Fruit fly (Drosophila melanogaster) whole organism, embryonic: ENCODE data around the gene janB.

Source experiments
- CG10654 ChIP-seq: fragments of 200-800 bp; sonication (Bioruptor generic); optimal IDR thresholded peaks from 2 replicates; lab custom pipeline; 2016; ENCODE audit warnings: missing biosample characterization, missing genetic modification characterization
- CG11560 ChIP-seq: fragments of 200-800 bp; sonication (Bioruptor generic); IDR thresholded peaks from 3 replicates; pipeline ENCODE4 v1.3.6; 2022; ENCODE audit warnings: missing biosample characterization, missing genetic modification characterization
- CG12942 ChIP-seq: fragments of 200-800 bp; sonication (Bioruptor generic); optimal IDR thresholded peaks from 3 replicates; lab custom pipeline; 2016; ENCODE audit warnings: missing biosample characterization, missing genetic modification characterization
- CG13775 ChIP-seq: fragments of 200-800 bp; sonication (Bioruptor generic); optimal IDR thresholded peaks from 3 replicates; lab custom pipeline; 2017; ENCODE audit warnings: missing biosample characterization, mild to moderate bottlenecking, missing genetic modification characterization
- CG1603 ChIP-seq: fragments of 200-800 bp; sonication (Bioruptor generic); optimal IDR thresholded peaks from 2 replicates; lab custom pipeline; 2019; ENCODE audit warnings: missing biosample characterization, mild to moderate bottlenecking, missing genetic modification characterization, moderate library complexity
- CG17829 ChIP-seq: fragments of 200-800 bp; optimal IDR thresholded peaks from 2 replicates; lab custom pipeline; 2019; ENCODE audit warnings: missing biosample characterization, mild to moderate bottlenecking, missing genetic modification characterization, moderate library complexity
- CG31441 ChIP-seq: fragments of 200-800 bp; sonication (Bioruptor generic); IDR thresholded peaks from 2 replicates; pipeline ENCODE4 v1.3.6; 2022; ENCODE audit warnings: missing biosample characterization, missing genetic modification characterization
- CG4730 ChIP-seq: fragments of 200-800 bp; sonication (Bioruptor generic); IDR thresholded peaks from 2 replicates; pipeline ENCODE4 v1.3.6; 2022; ENCODE audit warnings: missing biosample characterization, missing genetic modification characterization
- CG6175 ChIP-seq: fragments of 200-800 bp; sonication (Bioruptor generic); IDR thresholded peaks from 3 replicates; pipeline ENCODE4 v1.3.6; 2022; ENCODE audit warnings: missing biosample characterization, missing genetic modification characterization
- CG6654 ChIP-seq: fragments of 200-800 bp; sonication (Bioruptor generic); optimal IDR thresholded peaks from 2 replicates; lab custom pipeline; 2017; ENCODE audit warnings: missing biosample characterization, mild to moderate bottlenecking, missing genetic modification characterization
- CG6689 ChIP-seq: fragments of 200-800 bp; sonication (Bioruptor generic); IDR thresholded peaks from 2 replicates; pipeline ENCODE4 v1.3.6; 2022; ENCODE audit warnings: missing biosample characterization, missing genetic modification characterization
- CG8290 ChIP-seq, 3 experiments: fragments of 200-800 bp; sonication (Bioruptor generic); optimal IDR thresholded peaks; 2 replicates each; lab custom pipeline; 2016 to 2019; ENCODE audit warnings: missing biosample characterization in 3 of 3, missing genetic modification characterization in 3 of 3, mild to moderate bottlenecking in 2 of 3, moderate library complexity in 1 of 3
- CG9817 ChIP-seq: fragments of 200-800 bp; sonication (Bioruptor generic); optimal IDR thresholded peaks from 2 replicates; lab custom pipeline; 2018; ENCODE audit warnings: missing biosample characterization, mild to moderate bottlenecking, missing genetic modification characterization, moderate library complexity
- CoRest ChIP-seq: fragments of 200-800 bp; sonication (Bioruptor generic); optimal IDR thresholded peaks from 3 replicates; lab custom pipeline; 2018; ENCODE audit warnings: missing biosample characterization, mild to moderate bottlenecking, missing genetic modification characterization, moderate library complexity
- Dbx ChIP-seq: fragments of 200-800 bp; sonication (Bioruptor generic); IDR thresholded peaks from 3 replicates; pipeline ENCODE4 v1.3.6; 2022; ENCODE audit warnings: missing biosample characterization, missing genetic modification characterization
- Dip3 ChIP-seq: fragments of 200-800 bp; sonication (Bioruptor generic); optimal IDR thresholded peaks from 3 replicates; lab custom pipeline; 2016; ENCODE audit warnings: missing biosample characterization, missing genetic modification characterization
- Dp ChIP-seq: fragments of 200-800 bp; sonication (Bioruptor generic); optimal IDR thresholded peaks from 2 replicates; lab custom pipeline; 2018; ENCODE audit warnings: missing biosample characterization, mild to moderate bottlenecking, missing genetic modification characterization, moderate library complexity
- ERR ChIP-seq: fragments of 200-800 bp; sonication (Bioruptor generic); optimal IDR thresholded peaks from 2 replicates; lab custom pipeline; 2016; ENCODE audit warnings: missing biosample characterization, missing genetic modification characterization
- Elba2 ChIP-seq: fragments of 200-800 bp; sonication (Bioruptor generic); optimal IDR thresholded peaks from 3 replicates; lab custom pipeline; 2016; ENCODE audit warnings: missing biosample characterization, missing genetic modification characterization
- Gsc ChIP-seq: fragments of 200-800 bp; sonication (Bioruptor generic); IDR thresholded peaks from 2 replicates; pipeline ENCODE4 v1.3.6; 2022; ENCODE audit warnings: missing biosample characterization, missing genetic modification characterization
- Hmr ChIP-seq: fragments of 200-800 bp; sonication (Bioruptor generic); optimal IDR thresholded peaks from 3 replicates; lab custom pipeline; 2017; ENCODE audit warnings: mild to moderate bottlenecking, missing biosample characterization, missing genetic modification reagents, missing genetic modification characterization
- MBD-R2 ChIP-seq: fragments of 200-800 bp; sonication (Bioruptor generic); IDR thresholded peaks from 2 replicates; pipeline ENCODE4 v1.3.6; 2022; ENCODE audit warnings: missing biosample characterization, missing genetic modification characterization
- Nf-YB ChIP-seq: fragments of 200-800 bp; sonication (Bioruptor generic); optimal IDR thresholded peaks from 3 replicates; lab custom pipeline; 2019; ENCODE audit warnings: missing biosample characterization, mild to moderate bottlenecking, missing genetic modification characterization, moderate library complexity
- Rfx ChIP-seq: fragments of 200-800 bp; sonication (Bioruptor generic); IDR thresholded peaks from 2 replicates; pipeline ENCODE4 v1.3.6; 2022; ENCODE audit warnings: missing biosample characterization, missing genetic modification characterization
- Rx ChIP-seq: fragments of 200-800 bp; sonication (Bioruptor generic); IDR thresholded peaks from 2 replicates; pipeline ENCODE4 v1.3.6; 2022; ENCODE audit warnings: missing biosample characterization, missing genetic modification characterization
- Stat92E ChIP-seq, 3 experiments: fragments of >200 bp in 2 of 3; fragments of 200-800 bp in 1 of 3; sonication (Bioruptor generic) in 1 of 3; optimal IDR thresholded peaks; 2 replicates each; lab custom pipeline; 2017 to 2019; ENCODE audit warnings: missing biosample characterization in 3 of 3, missing genetic modification characterization in 3 of 3, mild to moderate bottlenecking in 1 of 3, moderate library complexity in 1 of 3
- Tbp ChIP-seq: fragments of >200 bp; optimal IDR thresholded peaks from 2 replicates; lab custom pipeline; 2018; ENCODE audit warnings: missing biosample characterization, missing genetic modification characterization
- ab ChIP-seq: fragments of 200-800 bp; sonication (Bioruptor generic); optimal IDR thresholded peaks from 2 replicates; lab custom pipeline; 2016; ENCODE audit warnings: missing biosample characterization, missing genetic modification characterization
- bbx ChIP-seq: fragments of 200-800 bp; sonication (Bioruptor generic); IDR thresholded peaks from 2 replicates; pipeline ENCODE4 v1.3.6; 2022; ENCODE audit warnings: missing biosample characterization, missing genetic modification characterization; ENCODE audit not compliant: partially characterized antibody
- br ChIP-seq: fragments of >200 bp; optimal IDR thresholded peaks from 2 replicates; lab custom pipeline; 2017
- dysf ChIP-seq: fragments of 200-800 bp; sonication (Bioruptor generic); IDR thresholded peaks from 3 replicates; pipeline ENCODE4 v1.3.6; 2022; ENCODE audit warnings: missing biosample characterization, missing genetic modification characterization
- ems ChIP-seq: fragments of 200-800 bp; sonication (Bioruptor generic); optimal IDR thresholded peaks from 3 replicates; lab custom pipeline; 2016; ENCODE audit warnings: missing biosample characterization, missing genetic modification characterization
- insv ChIP-seq, 2 experiments: fragments of 200-800 bp; sonication (Bioruptor generic); optimal IDR thresholded peaks; 3 replicates each; lab custom pipeline; 2016 to 2018; ENCODE audit warnings: missing biosample characterization in 2 of 2, missing genetic modification characterization in 2 of 2
- inv ChIP-seq: fragments of 200-800 bp; sonication (Bioruptor generic); IDR thresholded peaks from 2 replicates; pipeline ENCODE4 v1.3.6; 2022; ENCODE audit warnings: missing biosample characterization, missing genetic modification characterization; ENCODE audit not compliant: partially characterized antibody
- lov ChIP-seq, 2 experiments: fragments of 200-800 bp in 1 of 2; fragments of >200 bp in 1 of 2; sonication (Bioruptor generic) in 1 of 2; IDR thresholded peaks in 1 of 2; optimal IDR thresholded peaks in 1 of 2; 2 replicates in 1 of 2; 3 replicates in 1 of 2; pipeline versions ENCODE4 v1.3.6 to Lab custom; 2017 to 2022; ENCODE audit warnings: missing biosample characterization in 1 of 2, missing genetic modification characterization in 1 of 2
- luna ChIP-seq: fragments of 200-800 bp; sonication (Bioruptor generic); optimal IDR thresholded peaks from 2 replicates; lab custom pipeline; 2016; ENCODE audit warnings: missing biosample characterization, missing genetic modification characterization
- mam ChIP-seq: fragments of 200-800 bp; sonication (Bioruptor generic); optimal IDR thresholded peaks from 3 replicates; lab custom pipeline; 2016; ENCODE audit warnings: missing biosample characterization, missing genetic modification characterization
- mirr ChIP-seq: fragments of 200-800 bp; sonication (Bioruptor generic); optimal IDR thresholded peaks from 3 replicates; lab custom pipeline; 2018; ENCODE audit warnings: missing biosample characterization, mild to moderate bottlenecking, missing genetic modification characterization
- mld ChIP-seq: fragments of 200-800 bp; sonication (Bioruptor generic); IDR thresholded peaks from 3 replicates; pipeline ENCODE4 v1.3.6; 2022; ENCODE audit warnings: missing biosample characterization, missing genetic modification characterization; ENCODE audit not compliant: partially characterized antibody
- oc ChIP-seq: fragments of 200-800 bp; sonication (Bioruptor generic); optimal IDR thresholded peaks from 2 replicates; lab custom pipeline; 2018; ENCODE audit warnings: missing biosample characterization, mild to moderate bottlenecking, missing genetic modification characterization, moderate library complexity
- pb ChIP-seq: fragments of 200-800 bp; sonication (Bioruptor generic); optimal IDR thresholded peaks from 3 replicates; lab custom pipeline; 2016; ENCODE audit warnings: missing biosample characterization, missing genetic modification characterization
- ranshi ChIP-seq: fragments of 200-800 bp; sonication (Bioruptor generic); IDR thresholded peaks from 2 replicates; pipeline ENCODE4 v1.3.6; 2022; ENCODE audit warnings: missing biosample characterization, missing genetic modification characterization
- row ChIP-seq: fragments of 200-800 bp; sonication (Bioruptor generic); IDR thresholded peaks from 3 replicates; pipeline ENCODE4 v1.3.6; 2022; ENCODE audit warnings: missing biosample characterization, missing genetic modification characterization
- sens ChIP-seq: fragments of 200-800 bp; sonication (Bioruptor generic); peaks from one replicate; lab custom pipeline; 2016; ENCODE audit warnings: missing biosample characterization, missing genetic modification characterization
- slbo ChIP-seq: fragments of 200-800 bp; sonication (Bioruptor generic); IDR thresholded peaks from 2 replicates; pipeline ENCODE4 v1.3.6; 2022; ENCODE audit warnings: missing biosample characterization, missing genetic modification characterization
- stc ChIP-seq: fragments of 200-800 bp; sonication (Bioruptor generic); IDR thresholded peaks from 2 replicates; pipeline ENCODE4 v1.3.6; 2022; ENCODE audit warnings: missing biosample characterization, missing genetic modification characterization
- sug ChIP-seq: fragments of 200-800 bp; optimal IDR thresholded peaks from 2 replicates; lab custom pipeline; 2019; ENCODE audit warnings: missing biosample characterization, mild to moderate bottlenecking, missing genetic modification characterization, moderate library complexity
- tap ChIP-seq: fragments of 200-800 bp; optimal IDR thresholded peaks from 3 replicates; lab custom pipeline; 2019; ENCODE audit warnings: missing biosample characterization, mild to moderate bottlenecking, missing genetic modification characterization, moderate library complexity
- tin ChIP-seq: fragments of 200-800 bp; sonication (Bioruptor generic); optimal IDR thresholded peaks from 3 replicates; lab custom pipeline; 2016; ENCODE audit warnings: missing biosample characterization, missing genetic modification characterization
- tup ChIP-seq: fragments of 200-800 bp; sonication (Bioruptor generic); optimal IDR thresholded peaks from 2 replicates; lab custom pipeline; 2016; ENCODE audit warnings: missing biosample characterization, mild to moderate bottlenecking, missing genetic modification characterization, moderate library complexity

janB gene

DNA sequence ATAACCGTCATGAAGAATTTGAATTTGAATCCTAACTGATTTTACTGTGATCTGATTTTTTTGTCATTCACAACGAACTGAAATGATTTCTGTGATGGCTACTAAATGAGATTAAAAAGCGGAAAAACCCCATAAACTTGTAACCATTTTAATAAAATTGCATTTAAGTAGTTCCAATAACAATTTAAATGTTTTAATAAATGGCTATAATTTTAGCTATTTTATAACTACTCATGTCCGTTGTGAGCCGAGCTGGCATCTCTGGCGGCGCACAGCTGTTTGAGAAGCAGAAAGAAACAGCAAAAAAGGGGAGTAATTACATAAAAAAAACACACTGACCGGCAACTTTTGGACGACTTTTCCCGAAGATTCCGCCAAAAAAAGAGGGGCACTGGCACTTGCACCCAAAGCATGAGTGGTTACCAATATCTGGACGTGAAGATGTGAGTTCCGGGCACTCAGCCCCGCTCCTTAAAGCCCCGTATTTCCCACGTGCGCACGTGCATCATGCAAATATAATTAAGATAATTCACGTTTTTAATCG lies 18.1 kb upstream of the janB start, which contains the start of the genes CG7950 and Rpp14a (continued):
- TF ChIP-seq mam (GFP tag; lab: Kevin White, UChicago) (peak; percentile 85), luna (GFP tag; lab: Kevin White, UChicago) (peak; percentile 42), tup (GFP tag; lab: Kevin White, UChicago) (peak; percentile 72), Hmr (peak; percentile 79), bbx (GFP tag; lab: Robert Waterston, UW) (no peak), CG8290 (GFP tag; optimal IDR thresholded peaks at IDR 0.05; lab: Kevin White, UChicago) (peak; percentile 54), CG8290 (tag; optimal IDR thresholded peaks at IDR 0.05; lab: Kevin White, UChicago) (peak in 1 of 2 experiments; percentile 82), ERR (GFP tag; lab: Kevin White, UChicago) (peak; percentile 62), Nf-YB (peak; percentile 59), lov (optimal IDR thresholded peaks at IDR 0.05; lab: Kevin White, UChicago) (no peak), lov (GFP tag; IDR thresholded peaks at IDR 0.05; lab: Robert Waterston, UW) (0 out of 3 replicates have a peak, but pooled peaks have one; percentile 27), inv (GFP tag; lab: Robert Waterston, UW) (no peak), mld (no peak), CoRest (tag; lab: Kevin White, UChicago) (peak; percentile 81), Dp (GFP tag; lab: Kevin White, UChicago) (peak; percentile 28), br (no peak), CG31441 (GFP tag; lab: Robert Waterston, UW) (peak; percentile 41; the same call in 1 of the 2 replicates), CG6175 (GFP tag; lab: Robert Waterston, UW) (no peak), row (GFP tag; lab: Robert Waterston, UW) (peak; percentile 88), CG12942 (GFP tag; lab: Kevin White, UChicago) (peak; percentile 79), ranshi (GFP tag; lab: Robert Waterston, UW) (peak; percentile 80), CG6689 (GFP tag; lab: Robert Waterston, UW) (peak; percentile 70), dysf (GFP tag; lab: Robert Waterston, UW) (peak; percentile 77), CG11560 (no peak), Stat92E (GFP tag; optimal IDR thresholded peaks at IDR 0.05; lab: Kevin White, UChicago) (no peak), MBD-R2 (GFP tag; lab: Robert Waterston, UW) (peak; percentile 80), stc (peak; percentile 61; the same call in 1 of the 2 replicates), Elba2 (GFP tag; lab: Kevin White, UChicago) (peak; percentile 8), ems (peak; percentile 85), tap (tag; lab: Kevin White, UChicago) (peak; percentile 70), Rx (GFP tag; lab: Robert Waterston, UW) (peak; percentile 56), Gsc (GFP tag; lab: Robert Waterston, UW) (no peak; the same call in 1 of the 2 replicates), CG17829 (peak; percentile 83), Tbp (GFP tag; lab: Kevin White, UChicago) (no peak), mirr (GFP tag; lab: Kevin White, UChicago) (peak; percentile 19), CG10654 (GFP tag; lab: Kevin White, UChicago) (peak; percentile 67), insv (GFP tag; optimal IDR thresholded peaks at IDR 0.05; lab: Kevin White, UChicago) (peak in 1 of 2 experiments; percentile 2), CG4730 (GFP tag; lab: Robert Waterston, UW) (peak; percentile 55), ab (GFP tag; lab: Kevin White, UChicago) (no peak), sug (tag; lab: Kevin White, UChicago) (peak; percentile 83), CG1603 (tag; lab: Kevin White, UChicago) (peak; percentile 89), Dip3 (peak; percentile 84), CG9817 (peak; percentile 86), Rfx (peak; percentile 90), slbo (peak; percentile 91), pb (GFP tag; lab: Kevin White, UChicago) (no peak), CG6654 (GFP tag; lab: Kevin White, UChicago) (no peak), CG13775 (GFP tag; lab: Kevin White, UChicago) (peak; percentile 75), tin (GFP tag; lab: Kevin White, UChicago) (peak; percentile 77), Dbx (GFP tag; lab: Robert Waterston, UW) (peak; percentile 87), sens (GFP tag; lab: Kevin White, UChicago) (peak; percentile 97), oc (peak; percentile 74)
